Worm (Caenorhabditis elegans): ENCODE results near the gene try-11.

Gene try-11

DNA sequence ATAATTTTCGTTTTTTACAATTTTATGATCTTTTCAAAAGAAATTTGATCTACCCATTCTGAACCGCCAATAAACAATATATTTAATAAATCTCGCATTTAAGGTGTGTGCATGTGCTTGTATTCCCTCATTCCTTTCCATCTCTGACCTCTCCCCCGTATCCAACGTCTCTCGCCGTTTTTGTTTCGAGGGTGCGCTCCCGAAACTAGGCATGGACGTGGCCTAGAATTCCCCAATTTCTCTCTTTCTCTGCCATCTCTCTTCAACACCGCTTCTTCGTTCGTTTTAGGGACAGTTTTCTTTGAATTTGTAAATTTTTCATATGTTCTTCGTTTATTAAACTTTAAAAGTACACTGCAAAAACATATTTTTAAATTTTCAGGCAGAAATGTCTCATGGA, 14.0 kb downstream of the try-11 start, which contains the start of gene F25E5.1:
Gene F25E5.1, plus strand, starts transcription at position 376 of the 400 bp plus-strand sequence.
- TF ChIP-seq ceh-13 (GFP tag; optimal IDR thresholded peaks at IDR 0.05): no peak
- no peak for TF ChIP-seq ama-1 (optimal IDR thresholded peaks at IDR 0.05)
- TF ChIP-seq F13C5.2 (tag; optimal IDR thresholded peaks at IDR 0.05): peak; percentile 47
- TF ChIP-seq aly-1 (tag; optimal IDR thresholded peaks at IDR 0.05): peak; percentile 3
- TF ChIP-seq tbx-37 (GFP tag; conservative IDR thresholded peaks at IDR 0.05): peak; percentile 62; the same call in 1 of the 2 replicates
- TF ChIP-seq ceh-36 (tag; optimal IDR thresholded peaks at IDR 0.05): no peak
- no peak for TF ChIP-seq tbx-11 (GFP tag; IDR thresholded peaks at IDR 0.05)

DNA sequence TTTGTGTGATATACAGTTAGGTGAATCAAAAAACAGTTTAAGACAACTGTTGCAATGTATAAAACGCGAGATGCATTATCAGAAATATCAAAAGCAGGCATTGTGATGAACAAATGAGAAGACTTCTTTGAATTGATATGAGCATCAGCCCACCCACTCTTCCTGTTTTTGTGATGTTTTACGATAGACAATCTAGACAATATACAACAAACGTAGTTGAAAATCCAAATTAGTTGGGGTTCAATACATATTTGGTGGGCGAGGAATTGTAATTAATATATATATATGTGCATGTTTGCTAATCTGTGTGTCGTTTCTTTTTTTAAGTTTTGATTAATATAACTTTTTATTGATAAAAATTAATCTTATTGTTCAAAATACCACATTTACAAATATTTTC, 21.3 kb downstream of the try-11 start, which contains the start of gene str-28:
Gene str-28, minus strand, starts transcription at position 101 of the 400 bp plus-strand sequence.
- TF ChIP-seq tbx-37 (GFP tag; conservative IDR thresholded peaks at IDR 0.05) (no peak), B0310.2 (tag; optimal IDR thresholded peaks at IDR 0.05) (no peak), sea-1 (GFP tag; conservative IDR thresholded peaks at IDR 0.05) (no peak), ama-1 (optimal IDR thresholded peaks at IDR 0.05) (no peak), pes-1 (GFP tag; IDR thresholded peaks at IDR 0.05) (no peak), tra-4 (tag; optimal IDR thresholded peaks at IDR 0.05) (no peak), scrt-1 (GFP tag; IDR thresholded peaks at IDR 0.05) (no peak), ceh-13 (GFP tag; optimal IDR thresholded peaks at IDR 0.05) (no peak), tbx-11 (GFP tag; IDR thresholded peaks at IDR 0.05) (no peak), hnd-1 (tag; optimal IDR thresholded peaks at IDR 0.05) (no peak), F13C5.2 (tag; optimal IDR thresholded peaks at IDR 0.05) (no peak), hmg-4 (GFP tag; optimal IDR thresholded peaks at IDR 0.05) (no peak), flt-1 (GFP tag; IDR thresholded peaks at IDR 0.05) (no peak), ceh-36 (tag; optimal IDR thresholded peaks at IDR 0.05) (no peak), aly-1 (tag; optimal IDR thresholded peaks at IDR 0.05) (no peak), ets-7 (tag; optimal IDR thresholded peaks at IDR 0.05) (no peak), hmbx-1 (tag; optimal IDR thresholded peaks at IDR 0.05) (no peak)

DNA sequence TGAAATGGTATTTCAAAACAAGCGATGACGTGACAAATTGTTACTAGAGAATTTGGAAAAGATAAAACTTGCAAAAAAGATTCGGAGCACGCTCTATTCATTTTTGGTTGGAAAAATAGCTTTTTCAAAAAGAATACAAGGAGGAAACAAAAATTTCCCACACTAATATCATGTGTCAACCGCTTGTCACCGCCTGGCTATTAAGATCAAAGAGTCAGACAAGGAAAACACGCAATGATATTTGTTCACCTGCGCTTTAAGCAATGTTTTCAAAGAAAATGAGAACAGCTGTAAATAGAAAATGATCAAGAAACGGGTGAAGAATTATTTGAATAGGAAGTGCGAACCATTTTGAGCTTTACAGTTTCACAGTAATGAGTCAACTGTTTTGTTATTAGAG, 25.2 kb downstream of the try-11 start, which contains the start of gene srh-125:
Gene srh-125, minus strand, starts transcription at position 101 of the 400 bp plus-strand sequence.
- TF ChIP-seq tra-4 (tag; optimal IDR thresholded peaks at IDR 0.05): no peak
- no peak for TF ChIP-seq hmbx-1 (tag; optimal IDR thresholded peaks at IDR 0.05)
- no peak for TF ChIP-seq scrt-1 (GFP tag; IDR thresholded peaks at IDR 0.05)
- TF ChIP-seq B0310.2 (tag; optimal IDR thresholded peaks at IDR 0.05): no peak
- no peak for TF ChIP-seq hmg-4 (GFP tag; optimal IDR thresholded peaks at IDR 0.05)
- no peak for TF ChIP-seq tbx-11 (GFP tag; IDR thresholded peaks at IDR 0.05)
- no peak for TF ChIP-seq tbx-37 (GFP tag; conservative IDR thresholded peaks at IDR 0.05)
- TF ChIP-seq aly-1 (tag; optimal IDR thresholded peaks at IDR 0.05): no peak
- TF ChIP-seq ceh-13 (GFP tag; optimal IDR thresholded peaks at IDR 0.05): no peak
- no peak for TF ChIP-seq ama-1 (optimal IDR thresholded peaks at IDR 0.05)

DNA sequence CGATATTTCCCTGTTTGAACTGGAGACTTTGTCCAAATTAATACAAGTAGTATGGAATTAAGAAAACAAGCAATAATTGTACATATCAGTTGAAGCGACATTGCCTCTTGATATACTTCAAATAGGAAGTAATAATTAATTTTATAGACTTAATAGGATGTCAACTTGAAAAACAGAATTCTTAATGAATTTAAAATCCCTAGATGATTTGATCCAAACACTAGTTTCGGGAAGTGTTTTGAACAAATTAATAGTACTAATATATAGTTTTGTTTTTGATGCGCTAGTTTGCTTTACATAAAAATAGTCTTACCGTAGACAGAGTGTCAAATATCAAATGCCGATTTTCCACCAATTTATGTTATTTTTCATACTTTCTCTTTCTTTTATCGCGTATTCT, 26.9 kb downstream of the try-11 start, which contains the start of gene str-190:
Gene str-190, minus strand, starts transcription at position 101 of the 400 bp plus-strand sequence.
- TF ChIP-seq tbx-11 (GFP tag; IDR thresholded peaks at IDR 0.05) (no peak), tbx-37 (GFP tag; conservative IDR thresholded peaks at IDR 0.05) (no peak), tra-4 (tag; optimal IDR thresholded peaks at IDR 0.05) (no peak), flt-1 (GFP tag; IDR thresholded peaks at IDR 0.05) (no peak), ceh-36 (tag; optimal IDR thresholded peaks at IDR 0.05) (no peak), pes-1 (GFP tag; IDR thresholded peaks at IDR 0.05) (no peak), B0310.2 (tag; optimal IDR thresholded peaks at IDR 0.05) (no peak), hmbx-1 (tag; optimal IDR thresholded peaks at IDR 0.05) (no peak), hmg-4 (GFP tag; optimal IDR thresholded peaks at IDR 0.05) (no peak), sea-1 (GFP tag; conservative IDR thresholded peaks at IDR 0.05) (no peak)

DNA sequence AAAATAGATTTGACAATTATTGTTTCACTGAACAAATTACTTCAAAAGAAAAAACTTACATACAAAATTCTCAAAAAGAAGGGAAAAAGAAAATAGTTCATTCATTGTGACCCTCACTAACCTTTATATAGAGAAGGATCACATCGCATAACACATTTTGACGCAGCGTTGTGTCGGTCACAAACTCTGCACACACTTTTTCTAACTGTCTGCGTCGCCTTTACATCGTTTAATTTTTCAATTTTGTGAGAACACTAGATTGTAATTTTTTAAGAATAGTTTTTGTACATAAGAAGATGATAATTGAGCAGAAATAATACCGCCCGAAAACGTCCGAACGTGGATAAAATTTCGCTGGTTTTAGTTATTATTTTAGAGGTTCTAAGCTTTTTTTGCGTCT, 29.4 kb downstream of the try-11 start, which contains the start of gene C18B10.6:
Gene C18B10.6, minus strand, starts transcription at position 101 of the 400 bp plus-strand sequence.
- TF ChIP-seq ceh-36 (tag; optimal IDR thresholded peaks at IDR 0.05) (no peak), hnd-1 (tag; optimal IDR thresholded peaks at IDR 0.05) (no peak), aly-1 (tag; optimal IDR thresholded peaks at IDR 0.05) (no peak), sea-1 (GFP tag; conservative IDR thresholded peaks at IDR 0.05) (no peak), B0310.2 (tag; optimal IDR thresholded peaks at IDR 0.05) (no peak), scrt-1 (GFP tag; IDR thresholded peaks at IDR 0.05) (no peak), ama-1 (optimal IDR thresholded peaks at IDR 0.05) (no peak), ceh-13 (GFP tag; optimal IDR thresholded peaks at IDR 0.05) (no peak), ets-7 (tag; optimal IDR thresholded peaks at IDR 0.05) (no peak), tra-4 (tag; optimal IDR thresholded peaks at IDR 0.05) (no peak), tbx-11 (GFP tag; IDR thresholded peaks at IDR 0.05) (no peak)

DNA sequence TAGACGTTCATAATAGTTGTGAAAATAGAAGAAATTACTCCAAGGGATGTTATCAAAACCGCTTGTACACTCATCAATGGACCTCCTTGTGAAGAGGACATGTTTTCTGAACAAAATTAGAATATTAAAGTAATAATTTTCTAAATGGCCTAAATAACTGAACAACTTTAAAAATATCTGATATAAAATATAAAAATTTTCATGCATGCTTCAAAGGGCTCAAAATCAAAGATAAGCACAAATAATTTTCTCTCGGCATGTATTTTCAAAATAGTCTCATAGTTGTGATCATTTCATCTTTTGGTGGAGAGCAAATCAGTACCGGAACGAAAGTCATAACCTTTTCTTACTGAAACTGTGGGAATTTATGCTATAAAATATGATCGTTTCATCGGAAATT, 33.5 kb downstream of the try-11 start, which contains the start of gene srbc-8:
Gene srbc-8, minus strand, starts transcription at position 101 of the 400 bp plus-strand sequence.
- TF ChIP-seq hmg-4 (GFP tag; optimal IDR thresholded peaks at IDR 0.05): no peak
- no peak for TF ChIP-seq sea-1 (GFP tag; conservative IDR thresholded peaks at IDR 0.05)
- no peak for TF ChIP-seq B0310.2 (tag; optimal IDR thresholded peaks at IDR 0.05)
- no peak for TF ChIP-seq tra-4 (tag; optimal IDR thresholded peaks at IDR 0.05)
- TF ChIP-seq pes-1 (GFP tag; IDR thresholded peaks at IDR 0.05): no peak
- TF ChIP-seq ets-7 (tag; optimal IDR thresholded peaks at IDR 0.05): no peak

DNA sequence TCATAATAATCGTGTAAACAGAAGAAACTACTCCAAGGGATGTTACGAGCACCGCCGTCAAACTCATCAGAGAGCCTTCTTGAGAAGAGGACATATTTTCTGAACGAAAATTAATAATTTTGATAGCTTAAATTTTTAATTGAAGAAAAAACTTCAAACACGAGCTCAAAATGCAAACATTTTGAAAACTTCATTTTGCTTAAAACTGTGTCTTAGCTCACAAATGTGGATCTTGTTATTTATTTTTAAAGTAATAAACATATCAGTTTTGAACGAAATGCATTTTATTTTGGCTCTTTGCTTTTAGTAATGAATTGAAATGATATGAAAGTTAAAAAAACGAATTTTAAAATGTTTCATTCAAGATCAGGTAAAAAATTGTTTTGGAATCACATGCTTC, 36.0 kb downstream of the try-11 start, which contains the start of gene srbc-7:
Gene srbc-7, minus strand, starts transcription at position 101 of the 400 bp plus-strand sequence.
- TF ChIP-seq tbx-11 (GFP tag; IDR thresholded peaks at IDR 0.05) (no peak), ceh-13 (GFP tag; optimal IDR thresholded peaks at IDR 0.05) (no peak), tra-4 (tag; optimal IDR thresholded peaks at IDR 0.05) (no peak), pes-1 (GFP tag; IDR thresholded peaks at IDR 0.05) (no peak), aly-1 (tag; optimal IDR thresholded peaks at IDR 0.05) (no peak), ceh-36 (tag; optimal IDR thresholded peaks at IDR 0.05) (no peak), B0310.2 (tag; optimal IDR thresholded peaks at IDR 0.05) (no peak), ets-7 (tag; optimal IDR thresholded peaks at IDR 0.05) (no peak), flt-1 (GFP tag; IDR thresholded peaks at IDR 0.05) (no peak), ama-1 (optimal IDR thresholded peaks at IDR 0.05) (no peak), scrt-1 (GFP tag; IDR thresholded peaks at IDR 0.05) (no peak), hnd-1 (tag; optimal IDR thresholded peaks at IDR 0.05) (no peak)

DNA sequence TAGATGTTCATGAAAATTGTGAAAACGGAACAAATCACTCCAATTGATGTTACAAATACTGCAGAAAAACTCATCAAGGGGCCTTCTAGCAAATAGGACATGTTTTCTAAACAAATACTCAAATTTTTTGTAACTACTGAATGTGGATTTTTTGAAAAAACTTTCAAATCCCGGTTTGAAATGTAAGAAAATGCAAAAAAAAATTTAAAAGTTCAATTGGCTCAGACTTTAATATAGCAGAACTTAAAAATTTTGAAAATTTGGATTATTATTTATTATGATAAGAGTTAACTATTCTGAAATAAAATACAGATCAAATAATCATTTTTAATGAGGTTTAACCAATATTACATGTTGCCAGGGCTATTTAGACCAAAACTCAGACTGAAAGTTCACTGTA, 38.8 kb downstream of the try-11 start, which contains the start of gene srbc-9:
Gene srbc-9, minus strand, starts transcription at position 101 of the 400 bp plus-strand sequence.
- TF ChIP-seq scrt-1 (GFP tag; IDR thresholded peaks at IDR 0.05) (no peak), sea-1 (GFP tag; conservative IDR thresholded peaks at IDR 0.05) (no peak)
